Fruit fly (Drosophila melanogaster): Measurements from ENCODE around the gene CG13998.

CG13998 gene

dm6 chr2L:5978333-5979054 lies 21.9 kb upstream of the CG13998 start (continued):
- TF ChIP-seq Deaf1 (tag; optimal IDR thresholded peaks at IDR 0.05) (peak; percentile 58), pita (GFP tag; optimal IDR thresholded peaks at IDR 0.05) (no peak), CG17186 (GFP tag; optimal IDR thresholded peaks at IDR 0.05) (no peak), CG15601 (tag; optimal IDR thresholded peaks at IDR 0.05) (no peak), Dref (GFP tag; IDR thresholded peaks at IDR 0.05) (no peak), CG15514 (GFP tag; optimal IDR thresholded peaks at IDR 0.05) (peak; percentile 11), CG34422 (GFP tag; IDR thresholded peaks at IDR 0.05) (no peak), klu (GFP tag; IDR thresholded peaks at IDR 0.05) (no peak), CG9727 (GFP tag; optimal IDR thresholded peaks at IDR 0.05) (no peak), h (optimal IDR thresholded peaks at IDR 0.05) (peak; percentile 45), CkIIα-i1 (GFP tag; IDR thresholded peaks at IDR 0.05) (no peak), Hr39 (optimal IDR thresholded peaks at IDR 0.05) (no peak), CG15479 (GFP tag; optimal IDR thresholded peaks at IDR 0.05) (peak; percentile 94), bowl (GFP tag; IDR thresholded peaks at IDR 0.05) (no peak), fd3F (GFP tag; optimal IDR thresholded peaks at IDR 0.05) (no peak), PHDP (tag; optimal IDR thresholded peaks at IDR 0.05) (no peak), nom (GFP tag; optimal IDR thresholded peaks at IDR 0.05) (peak; percentile 30), cg (GFP tag; optimal IDR thresholded peaks at IDR 0.05) (peak; percentile 22), Myb (GFP tag; optimal IDR thresholded peaks at IDR 0.05) (no peak), BEAF-32 (GFP tag; optimal IDR thresholded peaks at IDR 0.05) (no peak), Atf-2 (GFP tag; optimal IDR thresholded peaks at IDR 0.05) (no peak), CG34376 (GFP tag; optimal IDR thresholded peaks at IDR 0.05) (no peak), esg (GFP tag; conservative IDR thresholded peaks at IDR 0.05) (no peak), Spps (tag; optimal IDR thresholded peaks at IDR 0.05) (no peak), Doc2 (GFP tag; IDR thresholded peaks at IDR 0.05) (no peak), Dp (GFP tag; optimal IDR thresholded peaks at IDR 0.05) (no peak), sim (GFP tag; IDR thresholded peaks at IDR 0.05) (no peak), nerfin-2 (GFP tag; IDR thresholded peaks at IDR 0.05; ENCODE audit: partially characterized antibody) (no peak), Tbp (GFP tag; optimal IDR thresholded peaks at IDR 0.05) (no peak), chn (GFP tag; optimal IDR thresholded peaks at IDR 0.05) (peak; percentile 55), CG8388 (GFP tag; optimal IDR thresholded peaks at IDR 0.05) (no peak), CG31388 (GFP tag; optimal IDR thresholded peaks at IDR 0.05) (no peak), grn (GFP tag; optimal IDR thresholded peaks at IDR 0.05) (peak; percentile 94), pros (GFP tag; optimal IDR thresholded peaks at IDR 0.05) (peak; percentile 71), Abd-B (GFP tag; optimal IDR thresholded peaks at IDR 0.05) (no peak), CG4360 (GFP tag; IDR thresholded peaks at IDR 0.05) (no peak), ara (GFP tag; IDR thresholded peaks at IDR 0.05) (no peak), usp (GFP tag; optimal IDR thresholded peaks at IDR 0.05) (no peak), Sox100B (GFP tag; optimal IDR thresholded peaks at IDR 0.05) (no peak), kni (GFP tag; optimal IDR thresholded peaks at IDR 0.05) (peak; percentile 79), Neu2 (GFP tag; optimal IDR thresholded peaks at IDR 0.05; ENCODE audit: borderline replicate concordance) (no peak), dmrt99B (tag; optimal IDR thresholded peaks at IDR 0.05) (no peak), Bteb2 (GFP tag; optimal IDR thresholded peaks at IDR 0.05) (no peak), CG13894 (tag; optimal IDR thresholded peaks at IDR 0.05) (no peak), Sry-δ (GFP tag; optimal IDR thresholded peaks at IDR 0.05) (no peak), abd-A (tag; optimal IDR thresholded peaks at IDR 0.05) (no peak), B-H2 (GFP tag; optimal IDR thresholded peaks at IDR 0.05) (no peak), fru (optimal IDR thresholded peaks at IDR 0.05) (no peak), HLHmδ (GFP tag; optimal IDR thresholded peaks at IDR 0.05) (peak; percentile 45), CG2875 (GFP tag; optimal IDR thresholded peaks at IDR 0.05) (peak; percentile 0), wek (GFP tag; optimal IDR thresholded peaks at IDR 0.05) (no peak)

Data from whole organism, embryonic.